Worm (Caenorhabditis elegans) whole organism, L4 larva: Measurements from ENCODE around the gene srt-27.

Experiments used
- F37D6.2 ChIP-seq: sonication (generic microtip); optimal IDR thresholded peaks from 2 replicates; lab custom pipeline; 2016; ENCODE audit warnings: mild to moderate bottlenecking, missing genetic modification characterization, missing compliant biosample characterization
- F44E2.7 ChIP-seq: fragments of 200-800 bp; sonication (Bioruptor generic); IDR thresholded peaks from 2 replicates; pipeline ENCODE4 v2.1.2; 2022; ENCODE audit warnings: missing genetic modification characterization, missing compliant biosample characterization
- F49E8.2 ChIP-seq: sonication (generic microtip); optimal IDR thresholded peaks from 2 replicates; lab custom pipeline; 2016; ENCODE audit warnings: missing compliant biosample characterization, mild to moderate bottlenecking, missing genetic modification characterization, borderline replicate concordance
- Y48G9A.11 ChIP-seq: fragments of 200-800 bp; sonication (Bioruptor generic); IDR thresholded peaks from 2 replicates; pipeline ENCODE4 v1.3.6; 2022; ENCODE audit warnings: missing genetic modification reagents, missing genetic modification characterization, missing compliant biosample characterization
- ZK546.5 ChIP-seq, 2 experiments: sonication (generic microtip); optimal IDR thresholded peaks; 2 replicates each; lab custom pipeline; 2017; ENCODE audit warnings: missing biosample characterization in 2 of 2, missing genetic modification characterization in 2 of 2
- aha-1 ChIP-seq: fragments of 150-350 bp; peaks from one replicate; lab custom pipeline; 2014; ENCODE audit warnings: missing biosample characterization, missing genetic modification characterization
- ama-1 ChIP-seq: fragments of 150-350 bp; optimal IDR thresholded peaks from 2 replicates; lab custom pipeline; 2014; ENCODE audit warnings: inconsistent platforms, mixed read lengths
- ceh-32 ChIP-seq: sonication (generic microtip); optimal IDR thresholded peaks from 2 replicates; lab custom pipeline; 2016; ENCODE audit warnings: mild to moderate bottlenecking, missing genetic modification characterization, missing compliant biosample characterization; ENCODE audit not compliant: poor library complexity
- ceh-62 ChIP-seq: sonication (generic microtip); optimal IDR thresholded peaks from 2 replicates; lab custom pipeline; 2017; ENCODE audit warnings: missing biosample characterization, missing genetic modification characterization
- ces-1 ChIP-seq: fragments of 150-350 bp; sonication (generic microtip); optimal IDR thresholded peaks from 4 replicates; lab custom pipeline; 2014; ENCODE audit warnings: missing biosample characterization, missing genetic modification reagents, missing genetic modification characterization
- ctbp-1 ChIP-seq: fragments of 200-800 bp; sonication (Bioruptor generic); IDR thresholded peaks from 2 replicates; pipeline ENCODE4 v1.3.6; 2022; ENCODE audit warnings: missing genetic modification reagents, missing genetic modification characterization, missing compliant biosample characterization
- daf-19 ChIP-seq: fragments of 200-800 bp; sonication (Bioruptor generic); conservative IDR thresholded peaks from 2 replicates; pipeline ENCODE4 v1.3.6; 2022; ENCODE audit warnings: missing genetic modification characterization, missing compliant biosample characterization
- dmd-8 ChIP-seq: fragments of 200-800 bp; sonication (Bioruptor generic); IDR thresholded peaks from 2 replicates; pipeline ENCODE4 v1.3.6; 2022; ENCODE audit warnings: missing genetic modification characterization, missing compliant biosample characterization
- egl-43 ChIP-seq: fragments of 200-800 bp; sonication (Bioruptor generic); IDR thresholded peaks from 2 replicates; pipeline ENCODE4 v1.3.6; 2022; ENCODE audit warnings: missing genetic modification reagents, missing genetic modification characterization, missing compliant biosample characterization
- fkh-10 ChIP-seq: fragments of 150-350 bp; optimal IDR thresholded peaks from 2 replicates; lab custom pipeline; 2014; ENCODE audit warnings: missing biosample characterization, missing genetic modification reagents, missing genetic modification characterization
- fos-1 ChIP-seq: fragments of 150-350 bp; optimal IDR thresholded peaks from 2 replicates; lab custom pipeline; 2014; ENCODE audit warnings: missing biosample characterization, missing genetic modification characterization
- lim-7 ChIP-seq: fragments of 200-800 bp; sonication (Bioruptor generic); IDR thresholded peaks from 2 replicates; pipeline ENCODE4 v1.3.6; 2022; ENCODE audit warnings: missing genetic modification characterization, missing compliant biosample characterization
- lin-13 ChIP-seq: fragments of 150-350 bp; optimal IDR thresholded peaks from 2 replicates; lab custom pipeline; 2014; ENCODE audit warnings: missing biosample characterization, missing genetic modification reagents, missing genetic modification characterization
- lin-29 ChIP-seq: fragments of 200-800 bp; sonication (Bioruptor generic); IDR thresholded peaks from 2 replicates; pipeline ENCODE4 v1.3.6; 2022; ENCODE audit warnings: missing genetic modification reagents, missing genetic modification characterization, missing compliant biosample characterization
- lin-38 ChIP-seq: fragments of 200-800 bp; sonication (Bioruptor generic); IDR thresholded peaks from 2 replicates; pipeline ENCODE4 v1.3.6; 2022; ENCODE audit warnings: missing genetic modification reagents, missing genetic modification characterization, missing compliant biosample characterization
- madf-5 ChIP-seq, 2 experiments: fragments of 200-800 bp; sonication (Bioruptor generic); IDR thresholded peaks; 2 replicates each; pipeline ENCODE4 v1.3.6; 2022; ENCODE audit warnings: missing compliant biosample characterization in 2 of 2, missing genetic modification characterization in 2 of 2
- mdl-1 ChIP-seq, 2 experiments: fragments of 150-350 bp in 1 of 2; sonication (generic microtip) in 1 of 2; optimal IDR thresholded peaks; 2 replicates each; lab custom pipeline; 2014 to 2017; ENCODE audit warnings: missing biosample characterization in 2 of 2, missing genetic modification characterization in 2 of 2
- mdt-29 ChIP-seq: fragments of 200-800 bp; sonication (Bioruptor generic); IDR thresholded peaks from 2 replicates; pipeline ENCODE4 v1.3.6; 2022; ENCODE audit warnings: missing genetic modification reagents, missing genetic modification characterization, missing compliant biosample characterization
- mxl-2 ChIP-seq: fragments of 200-800 bp; sonication (Bioruptor generic); conservative IDR thresholded peaks from 2 replicates; pipeline ENCODE4 v1.3.6; 2022; ENCODE audit warnings: missing genetic modification reagents, missing genetic modification characterization, missing compliant biosample characterization
- mxl-3 ChIP-seq: fragments of 200-800 bp; sonication (Bioruptor generic); optimal IDR thresholded peaks from 2 replicates; lab custom pipeline; 2018; ENCODE audit warnings: mild to moderate bottlenecking, missing genetic modification characterization, missing compliant biosample characterization
- nhr-102 ChIP-seq: sonication (generic microtip); optimal IDR thresholded peaks from 2 replicates; lab custom pipeline; 2016; ENCODE audit warnings: mild to moderate bottlenecking, missing genetic modification characterization, moderate library complexity, missing compliant biosample characterization
- nhr-11 ChIP-seq: fragments of 150-350 bp; optimal IDR thresholded peaks from 2 replicates; lab custom pipeline; 2014; ENCODE audit warnings: missing biosample characterization, missing genetic modification characterization
- nhr-111 ChIP-seq: fragments of 200-800 bp; sonication (Bioruptor generic); optimal IDR thresholded peaks from 2 replicates; lab custom pipeline; 2018; ENCODE audit warnings: mild to moderate bottlenecking, missing genetic modification characterization, missing compliant biosample characterization
- nhr-28 ChIP-seq: fragments of 150-350 bp; optimal IDR thresholded peaks from 2 replicates; lab custom pipeline; 2014; ENCODE audit warnings: missing biosample characterization, missing genetic modification characterization
- nhr-41 ChIP-seq: fragments of 200-800 bp; sonication (Bioruptor generic); IDR thresholded peaks from 2 replicates; pipeline ENCODE4 v1.3.6; 2022; ENCODE audit warnings: missing genetic modification reagents, missing genetic modification characterization, missing compliant biosample characterization
- nhr-76 ChIP-seq: fragments of 150-350 bp; optimal IDR thresholded peaks from 2 replicates; lab custom pipeline; 2014; ENCODE audit warnings: missing biosample characterization, missing genetic modification characterization
- php-3 ChIP-seq: fragments of 200-800 bp; sonication (Bioruptor generic); IDR thresholded peaks from 2 replicates; pipeline ENCODE4 v1.3.6; 2022; ENCODE audit warnings: missing genetic modification reagents, missing genetic modification characterization, missing compliant biosample characterization
- set-16 ChIP-seq: fragments of 200-800 bp; sonication (Bioruptor generic); IDR thresholded peaks from 2 replicates; pipeline ENCODE4 v1.3.6; 2022; ENCODE audit warnings: missing genetic modification reagents, missing genetic modification characterization, missing compliant biosample characterization
- skn-1 ChIP-seq: fragments of 150-350 bp; optimal IDR thresholded peaks from 2 replicates; lab custom pipeline; 2014; ENCODE audit warnings: missing biosample characterization, missing genetic modification characterization
- snpc-1.2 ChIP-seq: fragments of 200-800 bp; sonication (Bioruptor generic); IDR thresholded peaks from 2 replicates; pipeline ENCODE4 v1.3.6; 2022; ENCODE audit warnings: missing genetic modification reagents, missing genetic modification characterization, missing compliant biosample characterization
- snpc-4 ChIP-seq: fragments of 150-350 bp; optimal IDR thresholded peaks from 2 replicates; lab custom pipeline; 2014; ENCODE audit warnings: missing biosample characterization, missing genetic modification characterization
- tag-97 ChIP-seq: fragments of 200-800 bp; sonication (Bioruptor generic); IDR thresholded peaks from 2 replicates; pipeline ENCODE4 v1.3.6; 2022; ENCODE audit warnings: missing genetic modification characterization, missing compliant biosample characterization
- tra-1 ChIP-seq: fragments of 200-800 bp; sonication (Bioruptor generic); IDR thresholded peaks from 2 replicates; pipeline ENCODE4 v1.3.6; 2022; ENCODE audit warnings: missing genetic modification reagents, missing genetic modification characterization, missing compliant biosample characterization
- unc-62 ChIP-seq, 3 experiments: fragments of 150-350 bp in 1 of 3; sonication (generic microtip); optimal IDR thresholded peaks in 2 of 3; peaks in 1 of 3; 1 replicate in 1 of 3; 2 replicates in 2 of 3; lab custom pipeline; 2014 to 2017; ENCODE audit warnings: missing biosample characterization in 3 of 3, missing genetic modification characterization in 3 of 3, missing genetic modification reagents in 3 of 3, missing genotype in 1 of 3
- zfp-2 ChIP-seq: sonication (generic microtip); optimal IDR thresholded peaks from 2 replicates; lab custom pipeline; 2016; ENCODE audit warnings: mild to moderate bottlenecking, missing genetic modification characterization, missing compliant biosample characterization
- zip-2 ChIP-seq: fragments of 150-350 bp; optimal IDR thresholded peaks from 2 replicates; lab custom pipeline; 2014; ENCODE audit warnings: missing biosample characterization, missing genetic modification characterization
- ztf-7 ChIP-seq: fragments of 150-350 bp; optimal IDR thresholded peaks from 2 replicates; lab custom pipeline; 2014; ENCODE audit warnings: missing biosample characterization, missing genetic modification characterization

The srt-27 gene

DNA sequence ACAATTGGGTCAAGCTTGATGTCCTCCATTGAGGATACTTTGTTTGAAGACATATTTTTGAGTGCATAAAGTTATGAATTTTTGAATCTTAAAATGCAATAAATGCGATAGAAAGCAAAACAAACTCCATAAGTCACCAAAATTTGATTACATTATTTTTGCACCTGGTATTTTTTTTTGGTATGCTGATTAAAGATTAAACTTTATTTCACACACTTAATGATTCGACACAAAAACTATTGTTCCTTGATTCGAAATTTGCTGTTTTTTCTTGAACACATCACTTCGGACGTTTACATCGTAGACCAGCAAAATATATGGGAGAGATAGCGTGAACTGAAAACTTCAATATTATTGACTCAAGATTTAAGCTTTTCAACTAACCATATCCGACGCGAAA is 19.6 kb upstream of the srt-27 start, which contains the start of gene srg-61:
Gene srg-61 (minus strand): TSS at position 101 of the 400 bp plus-strand sequence.
- TF ChIP-seq nhr-28 (tag; lab: Kevin White, UChicago) (no peak), php-3 (no peak), F44E2.7 (GFP tag; lab: Robert Waterston, UW) (no peak), egl-43 (GFP tag; lab: Robert Waterston, UW) (no peak), ces-1 (GFP tag; lab: Kevin White, UChicago) (no peak), ztf-7 (tag; lab: Kevin White, UChicago) (no peak), mdt-29 (GFP tag; lab: Robert Waterston, UW) (no peak), daf-19 (GFP tag; lab: Robert Waterston, UW) (no peak), F49E8.2 (no peak), skn-1 (tag; lab: Kevin White, UChicago) (no peak), zfp-2 (no peak), nhr-41 (GFP tag; lab: Robert Waterston, UW) (no peak), lin-13 (GFP tag; lab: Kevin White, UChicago) (no peak), ama-1 (lab: Kevin White, UChicago) (no peak), snpc-4 (tag; lab: Kevin White, UChicago) (no peak), tra-1 (GFP tag; lab: Robert Waterston, UW) (no peak), ZK546.5 (tag; optimal IDR thresholded peaks at IDR 0.05; lab: Kevin White, UChicago) (no peak), ceh-62 (tag; lab: Kevin White, UChicago) (no peak), mxl-2 (GFP tag; lab: Robert Waterston, UW) (no peak), dmd-8 (GFP tag; lab: Robert Waterston, UW) (no peak)

DNA sequence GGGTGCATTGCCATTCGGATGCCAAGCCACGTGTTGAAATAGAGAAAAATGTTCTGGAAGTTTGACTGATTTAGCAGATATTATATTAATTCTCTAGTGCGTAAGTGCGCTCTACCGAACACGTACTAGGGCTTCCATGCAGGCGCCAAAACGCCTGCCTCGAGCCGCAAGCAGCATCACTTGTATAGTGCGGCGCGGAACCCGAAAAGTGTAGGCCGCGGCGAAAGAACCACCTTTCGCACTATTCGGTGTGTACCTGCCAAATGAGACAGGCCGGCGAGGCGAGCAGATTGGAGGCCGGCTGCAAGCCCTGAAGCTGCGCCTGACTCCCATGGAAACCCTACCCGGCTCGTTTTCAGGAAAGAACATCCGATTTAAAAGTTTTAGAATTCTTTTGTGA is 18.9 kb upstream of the srt-27 start:
- TF ChIP-seq lin-38 (GFP tag; lab: Robert Waterston, UW) (no peak), lim-7 (GFP tag; lab: Robert Waterston, UW) (0 out of 2 replicates have a peak, but pooled peaks have one; percentile 18), set-16 (GFP tag; lab: Robert Waterston, UW) (peak; percentile 84), aha-1 (peak; percentile 42), Y48G9A.11 (GFP tag; lab: Robert Waterston, UW) (0 out of 2 replicates have a peak, but pooled peaks have one; percentile 23)

DNA sequence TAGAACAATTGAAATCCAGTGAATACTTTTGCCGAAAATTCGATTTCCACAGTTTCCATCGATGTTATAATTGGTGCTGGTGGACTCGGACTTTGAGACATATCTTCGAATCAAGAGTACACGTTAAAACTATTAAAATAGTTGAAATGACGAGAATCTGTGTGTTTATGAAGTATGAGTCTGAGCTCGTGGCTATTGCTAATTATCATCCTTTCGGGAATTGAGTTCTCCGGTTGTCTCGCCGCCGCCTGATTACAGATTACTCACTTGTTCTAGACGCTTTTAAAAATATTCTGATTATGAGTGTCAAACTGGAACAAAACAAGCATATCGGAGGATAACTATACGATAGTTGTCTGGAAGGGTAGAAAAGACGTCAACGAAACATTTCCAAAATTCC is 17.5 kb upstream of the srt-27 start, which contains the start of gene srg-56:
Gene srg-56 (minus strand): TSS at position 101 of the 400 bp plus-strand sequence.
- TF ChIP-seq ceh-62 (tag; lab: Kevin White, UChicago) (no peak), ama-1 (lab: Kevin White, UChicago) (no peak), mxl-3 (GFP tag; lab: Kevin White, UChicago) (no peak), zip-2 (tag; lab: Kevin White, UChicago) (no peak), nhr-102 (tag; lab: Kevin White, UChicago) (no peak), mxl-2 (GFP tag; lab: Robert Waterston, UW) (no peak), madf-5 (GFP tag; IDR thresholded peaks at IDR 0.05; lab: Robert Waterston, UW) (no peak), snpc-1.2 (GFP tag; lab: Robert Waterston, UW) (no peak), F44E2.7 (GFP tag; lab: Robert Waterston, UW) (no peak), ctbp-1 (no peak), tag-97 (GFP tag; lab: Robert Waterston, UW) (no peak), fkh-10 (GFP tag; lab: Kevin White, UChicago) (no peak), F37D6.2 (no peak), fos-1 (tag; lab: Kevin White, UChicago) (no peak), nhr-111 (GFP tag; lab: Kevin White, UChicago) (no peak)

DNA sequence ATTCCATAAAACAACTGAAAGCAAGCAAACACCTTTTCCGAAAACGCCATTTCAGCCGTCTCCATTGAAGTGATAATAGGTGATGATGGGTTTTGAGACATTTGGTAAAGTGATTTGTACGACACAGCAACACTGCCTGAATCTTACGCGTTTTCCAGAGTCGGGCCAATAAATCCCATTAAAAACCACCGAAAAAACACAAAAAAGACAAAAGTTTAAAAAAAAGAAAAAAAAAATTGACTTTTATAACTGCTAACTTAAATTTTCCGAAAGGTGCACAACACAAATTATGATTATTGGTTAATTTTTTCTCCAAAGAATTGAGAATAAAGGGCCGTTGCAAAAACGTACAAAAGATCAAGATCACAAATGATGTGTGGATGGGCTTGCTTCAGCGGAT is 13.7 kb upstream of the srt-27 start, which contains the start of gene srg-57:
Gene srg-57 (minus strand): TSS at position 101 of the 400 bp plus-strand sequence.
- peak in 1 of 2 experiments; percentile 55 for TF ChIP-seq unc-62 (GFP tag; optimal IDR thresholded peaks at IDR 0.05 in 1 of 2; lab: Kevin White, UChicago)
- TF ChIP-seq unc-62 (tag; optimal IDR thresholded peaks at IDR 0.05; lab: Kevin White, UChicago), result no peak
- no peak for TF ChIP-seq nhr-11
- no peak for TF ChIP-seq lin-29 (GFP tag; lab: Robert Waterston, UW)
- no peak for TF ChIP-seq nhr-76 (tag; lab: Kevin White, UChicago)
- TF ChIP-seq mdl-1 (tag; optimal IDR thresholded peaks at IDR 0.05; lab: Kevin White, UChicago), result no peak
- TF ChIP-seq ceh-32 (tag; lab: Kevin White, UChicago), result no peak
